Worm (Caenorhabditis elegans) whole organism, early embryonic: ENCODE data around the gene grsp-3.

Experiments used
- B0310.2 ChIP-seq: sonication (generic microtip); optimal IDR thresholded peaks from 2 replicates; lab custom pipeline; 2016; ENCODE audit warnings: mild to moderate bottlenecking, missing genetic modification characterization, missing compliant biosample characterization
- flt-1 ChIP-seq: fragments of 200-800 bp; sonication (Bioruptor generic); IDR thresholded peaks from 2 replicates; pipeline ENCODE4 v1.3.6; 2022; ENCODE audit warnings: missing genetic modification characterization, missing compliant biosample characterization
- hmbx-1 ChIP-seq: sonication (generic microtip); optimal IDR thresholded peaks from 2 replicates; lab custom pipeline; 2016; ENCODE audit warnings: mild to moderate bottlenecking, missing genetic modification characterization, missing compliant biosample characterization
- pes-1 ChIP-seq: fragments of 200-800 bp; sonication (Bioruptor generic); IDR thresholded peaks from 2 replicates; pipeline ENCODE4 v1.3.6; 2022; ENCODE audit warnings: missing genetic modification reagents, missing genetic modification characterization, missing compliant biosample characterization
- scrt-1 ChIP-seq: fragments of 200-800 bp; sonication (Bioruptor generic); IDR thresholded peaks from 2 replicates; pipeline ENCODE4 v1.3.6; 2022; ENCODE audit warnings: missing genetic modification characterization, missing compliant biosample characterization
- tbx-37 ChIP-seq: fragments of 200-800 bp; sonication (Bioruptor generic); conservative IDR thresholded peaks from 2 replicates; pipeline ENCODE4 v1.3.6; 2022; ENCODE audit warnings: missing genetic modification reagents, missing genetic modification characterization, missing compliant biosample characterization
- tra-4 ChIP-seq: sonication (generic microtip); optimal IDR thresholded peaks from 2 replicates; lab custom pipeline; 2017; ENCODE audit warnings: missing genetic modification characterization, missing compliant biosample characterization

- TF ChIP-seq hmbx-1 (tag; lab: Kevin White, UChicago) (no peak), scrt-1 (GFP tag; lab: Robert Waterston, UW) (no peak), pes-1 (no peak), tbx-37 (no peak), flt-1 (GFP tag; lab: Robert Waterston, UW) (no peak), tra-4 (no peak), B0310.2 (tag; lab: Kevin White, UChicago) (no peak)
These were observed 27.9 kb upstream of the grsp-3 start for ce11 chrIV:7159586-7159985.
